Fruit fly (Drosophila melanogaster) whole organism, wandering third instar larva: ENCODE measurements around the gene CG11378.

Experiments
- CrebA ChIP-seq: fragments of 200-800 bp; sonication (Bioruptor generic); optimal IDR thresholded peaks from 2 replicates; lab custom pipeline; 2016; ENCODE audit warnings: missing biosample characterization, mild to moderate bottlenecking, missing genetic modification characterization, borderline replicate concordance
- GATAd ChIP-seq: sonication (Bioruptor generic); optimal IDR thresholded peaks from 2 replicates; lab custom pipeline; 2016; ENCODE audit warnings: missing biosample characterization, missing genetic modification characterization
- HLH106 ChIP-seq: fragments of 200-800 bp; optimal IDR thresholded peaks from 3 replicates; lab custom pipeline; 2019; ENCODE audit warnings: missing biosample characterization, mild to moderate bottlenecking, missing genetic modification characterization, moderate library complexity
- Hr78 ChIP-seq: fragments of >200 bp; optimal IDR thresholded peaks from 2 replicates; lab custom pipeline; 2017; ENCODE audit warnings: missing biosample characterization, missing genetic modification characterization
- OdsH ChIP-seq: fragments of 200-800 bp; sonication (Bioruptor generic); optimal IDR thresholded peaks from 2 replicates; lab custom pipeline; 2016; ENCODE audit warnings: missing biosample characterization, mild to moderate bottlenecking, missing genetic modification characterization
- br ChIP-seq: fragments of 200-800 bp; sonication (Bioruptor generic); optimal IDR thresholded peaks from 2 replicates; lab custom pipeline; 2016; ENCODE audit warnings: missing biosample characterization, missing genetic modification characterization
- dsf ChIP-seq: sonication (Bioruptor generic); optimal IDR thresholded peaks from 2 replicates; lab custom pipeline; 2016; ENCODE audit warnings: missing biosample characterization, missing genetic modification characterization, borderline replicate concordance
- ey ChIP-seq: fragments of 200-800 bp; sonication (Bioruptor generic); optimal IDR thresholded peaks from 2 replicates; lab custom pipeline; 2016; ENCODE audit warnings: missing biosample characterization, missing genetic modification characterization
- h ChIP-seq: fragments of 200-800 bp; sonication (Bioruptor generic); optimal IDR thresholded peaks from 3 replicates; lab custom pipeline; 2016; ENCODE audit warnings: missing biosample characterization, mild to moderate bottlenecking, missing genetic modification characterization
- pan ChIP-seq: fragments of >200 bp; optimal IDR thresholded peaks from 2 replicates; lab custom pipeline; 2017
- usp ChIP-seq: fragments of >200 bp; optimal IDR thresholded peaks from 2 replicates; lab custom pipeline; 2017; ENCODE audit warnings: missing biosample characterization, missing genetic modification characterization

dm6 chrX:1184478-1184877 lies 13.8 kb downstream of the CG11378 start, which contains the start of gene CG14626:
- TF ChIP-seq ey (GFP tag; lab: Kevin White, UChicago) (no peak), br (GFP tag; lab: Kevin White, UChicago) (no peak), pan (no peak), CrebA (GFP tag; lab: Kevin White, UChicago) (no peak), usp (GFP tag; lab: Kevin White, UChicago) (no peak), dsf (GFP tag; lab: Kevin White, UChicago) (no peak), Hr78 (no peak), HLH106 (tag; lab: Kevin White, UChicago) (no peak), GATAd (GFP tag; lab: Kevin White, UChicago) (no peak), OdsH (no peak), h (GFP tag; lab: Kevin White, UChicago) (no peak)
